Worm (Caenorhabditis elegans) whole organism, L4 larva: ENCODE results near the gene tmem-218.

ENCODE experiments used
- D1046.2 ChIP-seq: fragments of 200-800 bp; sonication (Bioruptor generic); IDR thresholded peaks from 2 replicates; pipeline ENCODE4 v1.3.6; 2022; ENCODE audit warnings: missing genetic modification characterization, missing compliant biosample characterization
- F37D6.2 ChIP-seq: sonication (generic microtip); optimal IDR thresholded peaks from 2 replicates; lab custom pipeline; 2016; ENCODE audit warnings: mild to moderate bottlenecking, missing genetic modification characterization, missing compliant biosample characterization
- F44E2.7 ChIP-seq: fragments of 200-800 bp; sonication (Bioruptor generic); IDR thresholded peaks from 2 replicates; pipeline ENCODE4 v2.1.2; 2022; ENCODE audit warnings: missing genetic modification characterization, missing compliant biosample characterization
- T26A8.4 ChIP-seq: fragments of 200-800 bp; sonication (Bioruptor generic); IDR thresholded peaks from 2 replicates; pipeline ENCODE4 v1.3.6; 2022; ENCODE audit warnings: missing genetic modification characterization, missing compliant biosample characterization
- Y75B8A.6 ChIP-seq: fragments of 200-800 bp; sonication (Bioruptor generic); IDR thresholded peaks from 2 replicates; pipeline ENCODE4 v1.3.6; 2022; ENCODE audit warnings: missing genetic modification reagents, missing genetic modification characterization, missing compliant biosample characterization
- ZK337.2 ChIP-seq: fragments of 200-800 bp; sonication (Bioruptor generic); IDR thresholded peaks from 2 replicates; pipeline ENCODE4 v1.3.6; 2022; ENCODE audit warnings: missing genetic modification reagents, missing genetic modification characterization, missing compliant biosample characterization
- aha-1 ChIP-seq: fragments of 150-350 bp; peaks from one replicate; lab custom pipeline; 2014; ENCODE audit warnings: missing biosample characterization, missing genetic modification characterization
- aly-2 ChIP-seq: sonication (generic microtip); optimal IDR thresholded peaks from 2 replicates; lab custom pipeline; 2018; ENCODE audit warnings: missing biosample characterization, missing genetic modification characterization
- ama-1 ChIP-seq: fragments of 150-350 bp; optimal IDR thresholded peaks from 2 replicates; lab custom pipeline; 2014; ENCODE audit warnings: inconsistent platforms, mixed read lengths
- arid-1 ChIP-seq: fragments of 200-800 bp; sonication (Bioruptor generic); conservative IDR thresholded peaks from 2 replicates; pipeline ENCODE4 v1.3.6; 2022; ENCODE audit warnings: missing genetic modification reagents, missing genetic modification characterization, missing compliant biosample characterization
- cey-2 ChIP-seq: sonication (generic microtip); optimal IDR thresholded peaks from 3 replicates; lab custom pipeline; 2017; ENCODE audit warnings: missing genetic modification characterization, mild to moderate bottlenecking, missing compliant biosample characterization, antibody characterized with exemption, borderline replicate concordance; ENCODE audit not compliant: insufficient read depth
- daf-12 ChIP-seq: fragments of 150-350 bp; optimal IDR thresholded peaks from 2 replicates; lab custom pipeline; 2014; ENCODE audit warnings: missing biosample characterization, missing genetic modification reagents, missing genetic modification characterization
- daf-16 ChIP-seq, 3 experiments: sonication (generic microtip); optimal IDR thresholded peaks; 2 replicates each; lab custom pipeline; 2016 to 2017; ENCODE audit warnings: missing genetic modification characterization in 3 of 3, missing genetic modification reagents in 3 of 3, mild to moderate bottlenecking in 2 of 3, missing compliant biosample characterization in 2 of 3, missing biosample characterization in 1 of 3, moderate library complexity in 1 of 3
- daf-19 ChIP-seq: fragments of 200-800 bp; sonication (Bioruptor generic); conservative IDR thresholded peaks from 2 replicates; pipeline ENCODE4 v1.3.6; 2022; ENCODE audit warnings: missing genetic modification characterization, missing compliant biosample characterization
- dmd-9 ChIP-seq: fragments of 200-800 bp; sonication (Bioruptor generic); IDR thresholded peaks from 2 replicates; pipeline ENCODE4 v1.3.6; 2022; ENCODE audit warnings: missing genetic modification reagents, missing genetic modification characterization, missing compliant biosample characterization
- dpl-1 ChIP-seq: fragments of 150-350 bp; optimal IDR thresholded peaks from 2 replicates; lab custom pipeline; 2014; ENCODE audit warnings: missing biosample characterization, missing genetic modification reagents, missing genetic modification characterization
- egl-43 ChIP-seq: fragments of 200-800 bp; sonication (Bioruptor generic); IDR thresholded peaks from 2 replicates; pipeline ENCODE4 v1.3.6; 2022; ENCODE audit warnings: missing genetic modification reagents, missing genetic modification characterization, missing compliant biosample characterization
- hif-1 ChIP-seq, 2 experiments: sonication (generic microtip); optimal IDR thresholded peaks; 2 replicates each; lab custom pipeline; 2016 to 2017; ENCODE audit warnings: missing compliant biosample characterization in 2 of 2, missing genetic modification characterization in 2 of 2, missing genetic modification reagents in 2 of 2, missing genotype in 2 of 2, mild to moderate bottlenecking in 1 of 2
- madf-9 ChIP-seq: fragments of 200-800 bp; sonication (Bioruptor generic); conservative IDR thresholded peaks from 2 replicates; pipeline ENCODE4 v1.3.6; 2022; ENCODE audit warnings: missing genetic modification reagents, missing genetic modification characterization, missing compliant biosample characterization
- mdl-1 ChIP-seq, 2 experiments: fragments of 150-350 bp in 1 of 2; sonication (generic microtip) in 1 of 2; optimal IDR thresholded peaks; 2 replicates each; lab custom pipeline; 2014 to 2017; ENCODE audit warnings: missing biosample characterization in 2 of 2, missing genetic modification characterization in 2 of 2
- mep-1 ChIP-seq: fragments of 150-350 bp; sonication (generic microtip); optimal IDR thresholded peaks from 3 replicates; lab custom pipeline; 2014; ENCODE audit warnings: missing biosample characterization, missing genetic modification characterization
- mxl-2 ChIP-seq: fragments of 200-800 bp; sonication (Bioruptor generic); conservative IDR thresholded peaks from 2 replicates; pipeline ENCODE4 v1.3.6; 2022; ENCODE audit warnings: missing genetic modification reagents, missing genetic modification characterization, missing compliant biosample characterization
- nhr-28 ChIP-seq: fragments of 150-350 bp; optimal IDR thresholded peaks from 2 replicates; lab custom pipeline; 2014; ENCODE audit warnings: missing biosample characterization, missing genetic modification characterization
- pqm-1 ChIP-seq: sonication (generic microtip); optimal IDR thresholded peaks from 2 replicates; lab custom pipeline; 2017; ENCODE audit warnings: missing biosample characterization, missing genetic modification characterization
- set-16 ChIP-seq: fragments of 200-800 bp; sonication (Bioruptor generic); IDR thresholded peaks from 2 replicates; pipeline ENCODE4 v1.3.6; 2022; ENCODE audit warnings: missing genetic modification reagents, missing genetic modification characterization, missing compliant biosample characterization
- spr-1 ChIP-seq: sonication (generic microtip); optimal IDR thresholded peaks from 2 replicates; lab custom pipeline; 2016; ENCODE audit warnings: mild to moderate bottlenecking, missing genetic modification characterization, missing compliant biosample characterization
- unc-39 ChIP-seq: sonication (generic microtip); optimal IDR thresholded peaks from 2 replicates; lab custom pipeline; 2017; ENCODE audit warnings: missing biosample characterization, missing genetic modification characterization
- unc-62 ChIP-seq, 3 experiments: fragments of 150-350 bp in 1 of 3; sonication (generic microtip); optimal IDR thresholded peaks in 2 of 3; peaks in 1 of 3; 1 replicate in 1 of 3; 2 replicates in 2 of 3; lab custom pipeline; 2014 to 2017; ENCODE audit warnings: missing biosample characterization in 3 of 3, missing genetic modification characterization in 3 of 3, missing genetic modification reagents in 3 of 3, missing genotype in 1 of 3
- zip-2 ChIP-seq: fragments of 150-350 bp; optimal IDR thresholded peaks from 2 replicates; lab custom pipeline; 2014; ENCODE audit warnings: missing biosample characterization, missing genetic modification characterization

tmem-218 gene

ce11 chrX:17672256-17672655, 22.8 kb downstream of the tmem-218 start:
- TF ChIP-seq ama-1 (lab: Kevin White, UChicago), result no peak
- no peak for TF ChIP-seq hif-1 (tag; optimal IDR thresholded peaks at IDR 0.05; lab: Kevin White, UChicago)
- TF ChIP-seq dmd-9 (GFP tag; lab: Robert Waterston, UW), result no peak
- peak; percentile 20 for TF ChIP-seq aha-1 (tag; lab: Kevin White, UChicago)
- no peak for TF ChIP-seq set-16 (GFP tag; lab: Robert Waterston, UW)
- no peak for TF ChIP-seq mdl-1 (tag; optimal IDR thresholded peaks at IDR 0.05; lab: Kevin White, UChicago)
- TF ChIP-seq unc-39 (tag; lab: Kevin White, UChicago), result no peak
- TF ChIP-seq mep-1 (tag; lab: Kevin White, UChicago), result no peak
- TF ChIP-seq nhr-28, result peak; percentile 7
- peak in 1 of 2 experiments; percentile 56 for TF ChIP-seq daf-16 (GFP tag; optimal IDR thresholded peaks at IDR 0.05; lab: Kevin White, UChicago)
- TF ChIP-seq daf-16 (tag; optimal IDR thresholded peaks at IDR 0.05; lab: Kevin White, UChicago), result peak; percentile 61
- TF ChIP-seq T26A8.4, result no peak
- no peak for TF ChIP-seq D1046.2 (GFP tag; lab: Robert Waterston, UW)
- no peak for TF ChIP-seq ZK337.2 (GFP tag; lab: Robert Waterston, UW)

- TF ChIP-seq dpl-1 (GFP tag; lab: Kevin White, UChicago) (no peak), set-16 (GFP tag; lab: Robert Waterston, UW) (peak; percentile 95)
These were observed 24.8 kb downstream of the tmem-218 start for ce11 chrX:17674313-17674712.

- TF ChIP-seq cey-2 (tag; lab: Kevin White, UChicago) (no peak), unc-62 (GFP tag; optimal IDR thresholded peaks at IDR 0.05 in 1 of 2; lab: Kevin White, UChicago) (peak in 1 of 2 experiments; percentile 47), unc-62 (tag; optimal IDR thresholded peaks at IDR 0.05; lab: Kevin White, UChicago) (no peak), madf-9 (GFP tag; lab: Robert Waterston, UW) (no peak), F44E2.7 (GFP tag; lab: Robert Waterston, UW) (no peak), pqm-1 (no peak), zip-2 (tag; lab: Kevin White, UChicago) (no peak), daf-19 (GFP tag; lab: Robert Waterston, UW) (no peak), set-16 (GFP tag; lab: Robert Waterston, UW) (peak; percentile 92), mdl-1 (tag; optimal IDR thresholded peaks at IDR 0.05; lab: Kevin White, UChicago) (no peak), spr-1 (tag; lab: Kevin White, UChicago) (no peak), egl-43 (0 out of 2 replicates have a peak, but pooled peaks have one; percentile 19)
These were observed 26.2 kb downstream of the tmem-218 start for ce11 chrX:17675727-17676126.

- TF ChIP-seq set-16 (GFP tag; lab: Robert Waterston, UW) (peak; percentile 56; the same call in 1 of the 2 replicates), arid-1 (GFP tag; lab: Robert Waterston, UW) (no peak), daf-12 (tag; lab: Kevin White, UChicago) (no peak), F37D6.2 (tag; lab: Kevin White, UChicago) (no peak)
These were observed 27.2 kb downstream of the tmem-218 start for ce11 chrX:17676679-17677078.

ce11 chrX:17681534-17681933, 32.1 kb downstream of the tmem-218 start:
- TF ChIP-seq mxl-2 (GFP tag; lab: Robert Waterston, UW) (no peak), daf-16 (GFP tag; optimal IDR thresholded peaks at IDR 0.05; lab: Kevin White, UChicago) (no peak), daf-16 (tag; optimal IDR thresholded peaks at IDR 0.05; lab: Kevin White, UChicago) (peak; percentile 11), pqm-1 (peak; percentile 54), nhr-28 (peak; percentile 21)

ce11 chrX:17682280-17682679, 32.8 kb downstream of the tmem-218 start:
- TF ChIP-seq nhr-28 (peak; percentile 14), aly-2 (tag; lab: Kevin White, UChicago) (no peak), dpl-1 (GFP tag; lab: Kevin White, UChicago) (no peak), Y75B8A.6 (GFP tag; lab: Robert Waterston, UW) (no peak)
